Fruit fly (Drosophila melanogaster) whole organism, adult: Measurements from ENCODE around the gene CG9269.

Source experiments
- CG11617 ChIP-seq: fragments of 200-800 bp; sonication (Bioruptor generic); optimal IDR thresholded peaks from 2 replicates; lab custom pipeline; 2017; ENCODE audit warnings: mild to moderate bottlenecking, missing biosample characterization, missing genetic modification reagents, missing genetic modification characterization
- CG12768 ChIP-seq: fragments of 200-800 bp; sonication (Bioruptor generic); optimal IDR thresholded peaks from 2 replicates; lab custom pipeline; 2017; ENCODE audit warnings: missing biosample characterization, missing genetic modification characterization, mild to moderate bottlenecking, moderate library complexity, missing genetic modification reagents
- CG14711 ChIP-seq: fragments of 200-800 bp; sonication (Bioruptor generic); optimal IDR thresholded peaks from 2 replicates; lab custom pipeline; 2018; ENCODE audit warnings: missing biosample characterization, mild to moderate bottlenecking, missing genetic modification characterization, moderate library complexity
- CG1620 ChIP-seq: fragments of 200-800 bp; sonication (Bioruptor generic); optimal IDR thresholded peaks from 2 replicates; lab custom pipeline; 2016; ENCODE audit warnings: missing biosample characterization, missing genetic modification characterization
- CG33017 ChIP-seq: fragments of 200-800 bp; sonication (Bioruptor generic); optimal IDR thresholded peaks from 2 replicates; lab custom pipeline; 2018; ENCODE audit warnings: missing biosample characterization, mild to moderate bottlenecking, missing genetic modification characterization, moderate library complexity
- CG5204 ChIP-seq: fragments of 200-800 bp; sonication (Bioruptor generic); optimal IDR thresholded peaks from 2 replicates; lab custom pipeline; 2016; ENCODE audit warnings: missing biosample characterization, missing genetic modification characterization
- CG7045 ChIP-seq: fragments of 200-800 bp; sonication (Bioruptor generic); optimal IDR thresholded peaks from 2 replicates; lab custom pipeline; 2017; ENCODE audit warnings: missing biosample characterization, mild to moderate bottlenecking, missing genetic modification characterization
- CG7101 ChIP-seq: fragments of 200-800 bp; sonication (Bioruptor generic); optimal IDR thresholded peaks from 2 replicates; lab custom pipeline; 2018; ENCODE audit warnings: missing biosample characterization, mild to moderate bottlenecking, missing genetic modification characterization, moderate library complexity
- Clk ChIP-seq: fragments of 200-800 bp; sonication (Bioruptor generic); optimal IDR thresholded peaks from 2 replicates; lab custom pipeline; 2017; ENCODE audit warnings: missing biosample characterization, missing genetic modification characterization
- Crg-1 ChIP-seq: fragments of 200-800 bp; sonication (Bioruptor generic); optimal IDR thresholded peaks from 2 replicates; lab custom pipeline; 2016; ENCODE audit warnings: missing biosample characterization, missing genetic modification characterization
- Hr96 ChIP-seq: fragments of 200-800 bp; sonication (Bioruptor generic); optimal IDR thresholded peaks from 2 replicates; lab custom pipeline; 2016; ENCODE audit warnings: missing biosample characterization, missing genetic modification characterization
- Mnt ChIP-seq: fragments of 200-800 bp; sonication (Bioruptor generic); optimal IDR thresholded peaks from 2 replicates; lab custom pipeline; 2016; ENCODE audit warnings: missing biosample characterization, mild to moderate bottlenecking, missing genetic modification characterization
- bab1 ChIP-seq: fragments of 200-800 bp; sonication (Bioruptor generic); optimal IDR thresholded peaks from 3 replicates; lab custom pipeline; 2019; ENCODE audit warnings: missing biosample characterization, mild to moderate bottlenecking, missing genetic modification characterization, moderate library complexity
- cic ChIP-seq: fragments of 200-800 bp; sonication (Bioruptor generic); optimal IDR thresholded peaks from 2 replicates; lab custom pipeline; 2017; ENCODE audit warnings: missing biosample characterization, mild to moderate bottlenecking, missing genetic modification characterization, moderate library complexity
- cnc ChIP-seq, 2 experiments: fragments of >200 bp; optimal IDR thresholded peaks; 2 replicates each; lab custom pipeline; 2017
- kay ChIP-seq: fragments of 200-800 bp; sonication (Bioruptor generic); peaks from one replicate; lab custom pipeline; 2016; ENCODE audit warnings: missing biosample characterization, missing genetic modification characterization, borderline replicate concordance
- ovo ChIP-seq: fragments of 200-800 bp; sonication (Bioruptor generic); optimal IDR thresholded peaks from 2 replicates; lab custom pipeline; 2016; ENCODE audit warnings: missing biosample characterization, missing genetic modification characterization
- pad ChIP-seq: fragments of 200-800 bp; sonication (Bioruptor generic); optimal IDR thresholded peaks from 3 replicates; lab custom pipeline; 2017; ENCODE audit warnings: missing biosample characterization, missing genetic modification characterization, mild to moderate bottlenecking, moderate library complexity, missing genetic modification reagents
- tj ChIP-seq: fragments of 200-800 bp; sonication (Bioruptor generic); optimal IDR thresholded peaks from 3 replicates; lab custom pipeline; 2017; ENCODE audit warnings: missing biosample characterization, mild to moderate bottlenecking, missing genetic modification characterization, moderate library complexity
- toe ChIP-seq: fragments of 200-800 bp; sonication (Bioruptor generic); optimal IDR thresholded peaks from 2 replicates; lab custom pipeline; 2016; ENCODE audit warnings: missing biosample characterization, missing genetic modification characterization

CG9269 gene

dm6 chr3R:13612333-13612732 is 3.4 kb upstream of the CG9269 start, which contains the start of gene CG9757:
Gene CG9757, minus strand, starts transcription at chr3R:13612433.
- TF ChIP-seq Hr96 (no peak), Mnt (GFP tag; lab: Kevin White, UChicago) (no peak), kay (no peak), pad (GFP tag; lab: Kevin White, UChicago) (no peak), toe (GFP tag; lab: Kevin White, UChicago) (no peak), CG14711 (no peak)

dm6 chr3R:13615007-13615406 is 710 bp upstream of the CG9269 start:
- TF ChIP-seq Hr96: no peak
- TF ChIP-seq toe (GFP tag; lab: Kevin White, UChicago): no peak
- no peak for TF ChIP-seq CG33017
- TF ChIP-seq CG11617 (GFP tag; lab: Kevin White, UChicago): no peak
- no peak for TF ChIP-seq cnc (optimal IDR thresholded peaks at IDR 0.05; lab: Kevin White, UChicago)
- TF ChIP-seq kay: no peak
- TF ChIP-seq CG5204 (GFP tag; lab: Kevin White, UChicago): no peak

- TF ChIP-seq bab1 (GFP tag; lab: Kevin White, UChicago): no peak
- no peak for TF ChIP-seq tj (GFP tag; lab: Kevin White, UChicago)
- TF ChIP-seq CG11617 (GFP tag; lab: Kevin White, UChicago): no peak
- no peak for TF ChIP-seq CG5204 (GFP tag; lab: Kevin White, UChicago)
- TF ChIP-seq CG7045 (GFP tag; lab: Kevin White, UChicago): no peak
- TF ChIP-seq kay: no peak
- TF ChIP-seq CG33017: no peak
- TF ChIP-seq cic: no peak
Measured at dm6 chr3R:13617228-13617627, 1.5 kb downstream of the CG9269 start.

- TF ChIP-seq Clk (GFP tag; lab: Kevin White, UChicago) (no peak), bab1 (GFP tag; lab: Kevin White, UChicago) (no peak), CG14711 (no peak), cnc (optimal IDR thresholded peaks at IDR 0.05; lab: Kevin White, UChicago) (no peak), Mnt (GFP tag; lab: Kevin White, UChicago) (no peak), CG11617 (GFP tag; lab: Kevin White, UChicago) (no peak), CG7101 (tag; lab: Kevin White, UChicago) (no peak), tj (GFP tag; lab: Kevin White, UChicago) (no peak), ovo (GFP tag; lab: Kevin White, UChicago) (no peak), pad (GFP tag; lab: Kevin White, UChicago) (no peak), toe (GFP tag; lab: Kevin White, UChicago) (no peak), cic (no peak)
Measured at dm6 chr3R:13631642-13632041, 15.9 kb downstream of the CG9269 start, which contains the start of gene CG10841. Gene CG10841, plus strand, starts transcription at chr3R:13631942.

dm6 chr3R:13644778-13645660 is 29.3 kb downstream of the CG9269 start:
- TF ChIP-seq CG12768 (GFP tag; lab: Kevin White, UChicago) (peak; percentile 29), tj (GFP tag; lab: Kevin White, UChicago) (peak; percentile 39), cnc (optimal IDR thresholded peaks at IDR 0.05; lab: Kevin White, UChicago) (no peak), Mnt (GFP tag; lab: Kevin White, UChicago) (peak; percentile 94), ovo (GFP tag; lab: Kevin White, UChicago) (no peak), toe (GFP tag; lab: Kevin White, UChicago) (no peak), CG14711 (peak; percentile 97), Clk (GFP tag; lab: Kevin White, UChicago) (peak; percentile 29), CG1620 (GFP tag; lab: Kevin White, UChicago) (no peak), kay (peak; percentile 88), pad (GFP tag; lab: Kevin White, UChicago) (peak; percentile 39), CG7045 (GFP tag; lab: Kevin White, UChicago) (peak; percentile 32), Crg-1 (GFP tag; lab: Kevin White, UChicago) (no peak), CG7101 (tag; lab: Kevin White, UChicago) (peak; percentile 40), CG33017 (peak; percentile 57), cic (peak; percentile 59), CG5204 (GFP tag; lab: Kevin White, UChicago) (no peak), Hr96 (no peak), CG11617 (GFP tag; lab: Kevin White, UChicago) (peak; percentile 33), bab1 (GFP tag; lab: Kevin White, UChicago) (peak; percentile 68)

- TF ChIP-seq cic (peak; percentile 46), ovo (GFP tag; lab: Kevin White, UChicago) (peak; percentile 30), bab1 (GFP tag; lab: Kevin White, UChicago) (peak; percentile 74), CG7045 (GFP tag; lab: Kevin White, UChicago) (peak; percentile 55), CG12768 (GFP tag; lab: Kevin White, UChicago) (peak; percentile 70), kay (peak; percentile 51), Mnt (GFP tag; lab: Kevin White, UChicago) (peak; percentile 42), CG7101 (tag; lab: Kevin White, UChicago) (peak; percentile 67), CG5204 (GFP tag; lab: Kevin White, UChicago) (no peak), toe (GFP tag; lab: Kevin White, UChicago) (no peak), tj (GFP tag; lab: Kevin White, UChicago) (peak; percentile 47), CG33017 (peak; percentile 48), Hr96 (peak; percentile 72), CG1620 (GFP tag; lab: Kevin White, UChicago) (peak; percentile 46), cnc (optimal IDR thresholded peaks at IDR 0.05; lab: Kevin White, UChicago) (no peak), CG14711 (peak; percentile 41), pad (GFP tag; lab: Kevin White, UChicago) (peak; percentile 31), Clk (GFP tag; lab: Kevin White, UChicago) (no peak), Crg-1 (GFP tag; lab: Kevin White, UChicago) (peak; percentile 49), CG11617 (GFP tag; lab: Kevin White, UChicago) (peak; percentile 55)
Measured at dm6 chr3R:13645874-13646370, 30.2 kb downstream of the CG9269 start, which contains the start of gene sqd. Gene sqd, minus strand, starts transcription at chr3R:13646304.
